Worm (Caenorhabditis elegans): ENCODE results near the gene brd-1.

brd-1 gene

ce11 chrIII:6888999-6889824 is at the start of gene brd-1, which contains the start of gene K04C2.2:
TSS of gene brd-1 (minus strand) at chrIII:6889504.
TSS of gene K04C2.2 (plus strand) at chrIII:6889774.
- TF ChIP-seq unc-62 (GFP tag; optimal IDR thresholded peaks at IDR 0.05): no peak

- no peak for TF ChIP-seq unc-62 (GFP tag; optimal IDR thresholded peaks at IDR 0.05)
Measured at ce11 chrIII:6935269-6936017, 46.1 kb upstream of the brd-1 start, which contains the start of the genes F57B9.8 and coq-2. TSS of gene F57B9.8 (minus strand) at chrIII:6935319. TSS of gene coq-2 (plus strand) at chrIII:6935967.

ce11 chrIII:6931896-6932295 is 42.6 kb upstream of the brd-1 start, which contains the start of gene byn-1:
TSS of gene byn-1 (plus strand) at chrIII:6932001.
- no peak for TF ChIP-seq unc-62 (GFP tag; optimal IDR thresholded peaks at IDR 0.05)

ce11 chrIII:6929558-6930167 is 40.4 kb upstream of the brd-1 start, which contains the start of gene inf-1:
TSS of gene inf-1 (plus strand) at chrIII:6930134.
- TF ChIP-seq unc-62 (GFP tag; optimal IDR thresholded peaks at IDR 0.05): no peak

- no peak for TF ChIP-seq unc-62 (GFP tag; optimal IDR thresholded peaks at IDR 0.05)
Measured at ce11 chrIII:6928725-6929124, 39.4 kb upstream of the brd-1 start, which contains the start of gene flap-1. TSS of gene flap-1 (minus strand) at chrIII:6928825.

ce11 chrIII:6914840-6915239 is 25.5 kb upstream of the brd-1 start:
- TF ChIP-seq unc-62 (GFP tag; optimal IDR thresholded peaks at IDR 0.05): no peak

- no peak for TF ChIP-seq unc-62 (GFP tag; optimal IDR thresholded peaks at IDR 0.05)
Measured at ce11 chrIII:6912381-6912780, 23.1 kb upstream of the brd-1 start, which contains the start of gene pdf-1. TSS of gene pdf-1 (minus strand) at chrIII:6912481.

- no peak for TF ChIP-seq unc-62 (GFP tag; optimal IDR thresholded peaks at IDR 0.05)
Measured at ce11 chrIII:6906409-6906808, 17.1 kb upstream of the brd-1 start, which contains the start of gene T07E3.2. TSS of gene T07E3.2 (plus strand) at chrIII:6906709.

ce11 chrIII:6904468-6904867 is 15.2 kb upstream of the brd-1 start:
- TF ChIP-seq unc-62 (GFP tag; optimal IDR thresholded peaks at IDR 0.05): no peak

- TF ChIP-seq unc-62 (GFP tag; optimal IDR thresholded peaks at IDR 0.05): no peak
Measured at ce11 chrIII:6903056-6903977, 14.0 kb upstream of the brd-1 start, which contains the start of the genes brc-2 and T07E3.3. TSS of gene brc-2 (minus strand) at chrIII:6903106. TSS of gene T07E3.3 (plus strand) at chrIII:6903877.

- no peak for TF ChIP-seq unc-62 (GFP tag; optimal IDR thresholded peaks at IDR 0.05)
Measured at ce11 chrIII:6900609-6901008, 11.3 kb upstream of the brd-1 start.

- no peak for TF ChIP-seq unc-62 (GFP tag; optimal IDR thresholded peaks at IDR 0.05)
Measured at ce11 chrIII:6898518-6898917, 9.2 kb upstream of the brd-1 start.

- TF ChIP-seq unc-62 (GFP tag; optimal IDR thresholded peaks at IDR 0.05): no peak
Measured at ce11 chrIII:6897587-6898064, 8.3 kb upstream of the brd-1 start, which contains the start of gene T07E3.4. TSS of gene T07E3.4 (plus strand) at chrIII:6898014.

ce11 chrIII:6895677-6896076 is 6.4 kb upstream of the brd-1 start:
- no peak for TF ChIP-seq unc-62 (GFP tag; optimal IDR thresholded peaks at IDR 0.05)
